Worm (Caenorhabditis elegans) whole organism, midembryonic: ENCODE measurements around the gene rgs-2.

Source experiments
- T22C8.4 ChIP-seq: fragments of 200-800 bp; sonication (Bioruptor generic); IDR thresholded peaks from 2 replicates; pipeline ENCODE4 v1.3.6; 2022; ENCODE audit warnings: missing genetic modification characterization, missing compliant biosample characterization
- cog-1 ChIP-seq: sonication (generic microtip); optimal IDR thresholded peaks from 2 replicates; lab custom pipeline; 2016; ENCODE audit warnings: missing genetic modification characterization, missing compliant biosample characterization
- flt-1 ChIP-seq: fragments of 200-800 bp; sonication (Bioruptor generic); IDR thresholded peaks from 2 replicates; pipeline ENCODE4 v1.3.6; 2022; ENCODE audit warnings: missing genetic modification characterization, missing compliant biosample characterization
- klf-2 ChIP-seq: fragments of 200-800 bp; sonication (Bioruptor generic); conservative IDR thresholded peaks from 2 replicates; pipeline ENCODE4 v1.3.6; 2022; ENCODE audit warnings: missing genetic modification reagents, missing genetic modification characterization, missing compliant biosample characterization
- med-1 ChIP-seq: sonication (generic microtip); optimal IDR thresholded peaks from 2 replicates; lab custom pipeline; 2017; ENCODE audit warnings: missing genetic modification characterization, mild to moderate bottlenecking, missing compliant biosample characterization, antibody characterized with exemption, missing genetic modification reagents; ENCODE audit not compliant: insufficient read depth
- ref-1 ChIP-seq: fragments of 200-800 bp; sonication (Bioruptor generic); conservative IDR thresholded peaks from 2 replicates; pipeline ENCODE4 v1.3.6; 2022; ENCODE audit warnings: missing genetic modification reagents, missing genetic modification characterization, missing compliant biosample characterization
- tab-1 ChIP-seq: fragments of 200-800 bp; sonication (Bioruptor generic); IDR thresholded peaks from 2 replicates; pipeline ENCODE4 v1.3.6; 2022; ENCODE audit warnings: missing genetic modification characterization, missing compliant biosample characterization
- ztf-23 ChIP-seq: fragments of 200-800 bp; sonication (Bioruptor generic); IDR thresholded peaks from 2 replicates; pipeline ENCODE4 v1.3.6; 2022; ENCODE audit warnings: missing genetic modification reagents, missing genetic modification characterization, missing compliant biosample characterization
- ztf-29 ChIP-seq: fragments of 200-800 bp; sonication (Bioruptor generic); IDR thresholded peaks from 2 replicates; pipeline ENCODE4 v1.3.6; 2022; ENCODE audit warnings: missing genetic modification reagents, missing genetic modification characterization, missing compliant biosample characterization

The rgs-2 gene

DNA sequence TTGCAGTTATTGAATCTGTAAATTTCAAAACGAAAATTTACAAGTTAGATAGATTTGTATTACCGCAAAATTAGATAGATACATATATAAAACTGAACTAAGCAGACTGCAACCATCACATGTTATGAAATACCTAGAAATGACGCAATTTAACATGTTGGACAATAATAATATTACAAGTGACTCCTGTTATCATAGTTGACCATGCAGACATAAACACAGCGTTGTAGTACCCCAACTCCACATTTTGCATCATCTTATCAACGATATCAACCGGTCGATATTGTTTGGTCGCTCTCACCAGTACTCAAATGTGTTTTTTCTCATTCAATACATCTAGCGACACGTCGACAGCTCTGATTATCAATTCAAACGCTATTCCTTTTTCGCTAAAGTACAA is 21.1 kb upstream of the rgs-2 start, which contains the start of gene ugt-50:
Gene ugt-50 (plus strand): TSS at position 268 of the 400 bp plus-strand sequence.
- TF ChIP-seq flt-1 (GFP tag; lab: Robert Waterston, UW) (no peak), tab-1 (no peak), ref-1 (GFP tag; lab: Robert Waterston, UW) (no peak), med-1 (no peak), klf-2 (GFP tag; lab: Robert Waterston, UW) (no peak), ztf-23 (GFP tag; lab: Robert Waterston, UW) (no peak), ztf-29 (no peak), T22C8.4 (GFP tag; lab: Robert Waterston, UW) (no peak), cog-1 (no peak)

DNA sequence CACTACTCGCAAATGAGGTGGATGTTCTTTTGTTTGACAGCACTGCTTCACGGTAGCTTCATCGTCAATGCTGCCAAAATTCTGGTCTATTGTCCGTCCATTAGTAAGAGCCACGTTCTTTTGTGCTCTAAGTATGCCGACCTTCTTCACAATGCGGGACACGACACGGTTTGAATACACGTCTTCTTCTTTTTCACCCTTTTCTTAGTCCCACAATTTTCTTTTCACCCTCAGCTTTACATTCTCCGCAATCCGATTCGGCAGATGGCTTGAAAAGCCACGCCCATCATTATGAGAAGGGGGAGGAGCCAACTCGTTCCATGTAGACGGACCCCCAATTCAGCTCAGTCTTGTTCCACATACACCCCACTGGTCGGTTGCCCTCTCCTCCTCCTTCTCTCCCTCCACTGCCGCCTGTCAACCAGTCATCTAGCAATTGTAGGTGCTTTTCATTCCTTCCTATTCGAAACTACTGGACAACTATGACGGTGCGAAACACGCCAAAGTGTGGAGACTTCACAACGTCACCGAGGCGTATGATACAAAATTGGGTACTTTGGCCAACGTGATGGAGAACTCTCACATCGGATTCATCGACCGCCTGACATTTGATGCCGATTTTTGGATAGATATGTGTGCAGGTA is 20.6 kb upstream of the rgs-2 start:
- TF ChIP-seq ref-1 (GFP tag; lab: Robert Waterston, UW), result no peak
- TF ChIP-seq T22C8.4 (GFP tag; lab: Robert Waterston, UW), result no peak; the same call in 1 of the 2 replicates
- TF ChIP-seq klf-2 (GFP tag; lab: Robert Waterston, UW), result no peak
- TF ChIP-seq ztf-29, result no peak
- TF ChIP-seq flt-1 (GFP tag; lab: Robert Waterston, UW), result peak; percentile 76
- TF ChIP-seq ztf-23 (GFP tag; lab: Robert Waterston, UW), result 0 out of 2 replicates have a peak, but pooled peaks have one; percentile 24
- peak; percentile 69; the same call in 1 of the 2 replicates for TF ChIP-seq tab-1
- peak; percentile 8 for TF ChIP-seq med-1

DNA sequence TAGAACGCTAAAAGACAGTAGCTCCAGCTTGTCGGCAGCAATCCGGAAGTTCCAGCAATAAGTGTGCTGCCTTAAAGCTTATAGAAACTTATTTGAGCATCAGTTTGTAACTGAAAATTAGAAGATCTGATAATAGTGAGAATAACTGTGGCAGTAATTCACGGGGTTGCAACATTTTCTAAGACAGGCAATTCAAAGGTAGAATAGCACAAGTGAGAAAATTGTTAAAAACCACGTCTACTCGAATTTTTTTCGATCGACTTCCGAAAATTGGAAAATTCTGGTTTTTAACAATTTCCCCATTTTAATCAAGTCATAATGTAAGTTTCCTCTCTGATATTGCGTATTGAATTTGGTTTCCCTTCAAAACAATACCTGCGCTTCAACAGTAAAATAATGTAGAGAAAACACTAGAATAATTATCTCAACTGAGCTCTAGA is 19.3 kb upstream of the rgs-2 start:
- TF ChIP-seq ztf-23 (GFP tag; lab: Robert Waterston, UW) (peak; percentile 73; the same call in 1 of the 2 replicates), ref-1 (GFP tag; lab: Robert Waterston, UW) (no peak), flt-1 (GFP tag; lab: Robert Waterston, UW) (peak; percentile 65)

DNA sequence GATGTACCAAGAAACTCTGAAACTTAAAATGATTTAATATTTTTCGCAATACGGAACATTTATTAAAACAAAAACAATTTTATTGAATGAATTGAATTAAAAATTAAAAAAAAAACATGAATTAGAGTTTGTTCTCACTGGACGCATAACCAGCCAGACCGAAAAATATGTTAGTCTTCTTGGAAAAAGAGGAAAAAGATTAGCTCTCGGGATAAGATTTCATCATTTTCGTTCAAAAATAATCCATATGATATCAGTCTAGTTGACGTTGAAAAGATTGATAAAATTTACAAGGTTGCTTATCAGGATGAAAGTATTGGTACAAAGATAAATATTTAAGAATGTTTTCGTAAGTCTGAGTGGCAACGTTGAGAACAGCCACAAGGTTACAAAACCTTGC is 12.0 kb upstream of the rgs-2 start, which contains the start of gene nhr-26:
Gene nhr-26 (minus strand): TSS at position 10 of the 400 bp plus-strand sequence.
- no peak for TF ChIP-seq tab-1
- no peak for TF ChIP-seq T22C8.4 (GFP tag; lab: Robert Waterston, UW)
- TF ChIP-seq cog-1, result no peak
- no peak for TF ChIP-seq med-1
- TF ChIP-seq ztf-29, result no peak
- TF ChIP-seq ztf-23 (GFP tag; lab: Robert Waterston, UW), result no peak
- TF ChIP-seq ref-1 (GFP tag; lab: Robert Waterston, UW), result no peak
- no peak for TF ChIP-seq flt-1 (GFP tag; lab: Robert Waterston, UW)

DNA sequence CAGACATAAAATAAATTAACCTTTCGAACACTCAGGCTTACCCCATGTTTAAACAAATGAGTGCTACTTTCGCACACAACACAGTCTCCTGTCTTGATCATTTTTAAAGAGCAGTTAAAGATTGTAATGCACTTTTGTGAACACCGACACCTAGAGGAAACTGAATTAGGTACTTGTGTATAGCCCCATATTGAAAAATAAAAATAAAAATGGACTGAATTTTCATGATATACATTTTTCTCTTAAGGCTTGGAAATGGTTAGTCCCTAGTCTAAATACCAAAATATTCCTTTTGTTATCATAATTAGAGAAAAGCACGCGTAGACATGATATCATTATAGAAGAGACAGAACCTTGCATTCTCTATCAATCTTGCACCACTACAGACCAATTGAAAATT is 10.5 kb upstream of the rgs-2 start, which contains the start of gene nhr-214:
Gene nhr-214 (minus strand): TSS at position 101 of the 400 bp plus-strand sequence.
- TF ChIP-seq med-1, result no peak
- TF ChIP-seq ref-1 (GFP tag; lab: Robert Waterston, UW), result no peak

DNA sequence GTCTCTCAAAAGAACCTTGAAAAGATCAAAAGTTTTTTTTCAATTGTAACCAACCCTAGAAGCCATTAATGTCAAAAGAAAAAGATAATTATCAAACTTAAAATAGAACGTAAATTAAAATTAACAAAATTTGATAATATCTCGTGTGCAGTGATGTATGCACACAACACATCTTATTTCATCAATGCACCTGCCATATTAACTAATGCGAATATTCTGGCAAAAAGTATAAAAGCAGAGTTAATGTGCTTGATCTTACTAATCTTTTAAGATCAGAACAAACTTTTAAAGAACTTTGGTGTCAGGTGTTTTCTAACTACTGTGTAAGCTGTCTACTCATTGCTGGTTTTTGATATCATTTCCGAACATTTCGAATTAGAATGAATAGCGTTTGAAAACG is 9.7 kb upstream of the rgs-2 start:
- TF ChIP-seq cog-1 (no peak), klf-2 (GFP tag; lab: Robert Waterston, UW) (no peak), ztf-23 (GFP tag; lab: Robert Waterston, UW) (no peak), T22C8.4 (GFP tag; lab: Robert Waterston, UW) (no peak), med-1 (no peak), ztf-29 (no peak), ref-1 (GFP tag; lab: Robert Waterston, UW) (no peak)

DNA sequence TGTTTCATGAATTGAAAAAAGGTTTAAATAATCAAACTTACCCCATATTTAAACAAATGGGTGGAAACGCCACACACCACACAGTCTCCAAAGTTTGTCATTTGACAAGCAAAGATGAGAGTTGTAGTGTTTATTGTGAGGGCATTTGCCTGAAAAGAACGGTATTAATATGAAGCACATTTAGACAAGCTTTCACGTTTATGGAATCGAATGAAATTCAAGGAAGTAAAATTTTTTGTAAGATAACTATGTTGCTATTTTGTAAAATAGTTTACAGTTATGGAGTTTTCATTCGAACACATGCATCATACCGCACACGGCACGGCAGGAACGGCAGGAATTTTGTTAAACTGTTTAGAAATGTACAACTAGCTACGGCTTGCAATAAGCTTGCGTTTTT is 7.7 kb upstream of the rgs-2 start, which contains the start of gene nhr-272:
Gene nhr-272 (minus strand): TSS at position 101 of the 400 bp plus-strand sequence.
- TF ChIP-seq ztf-29 (no peak), klf-2 (GFP tag; lab: Robert Waterston, UW) (no peak), ref-1 (GFP tag; lab: Robert Waterston, UW) (no peak), flt-1 (GFP tag; lab: Robert Waterston, UW) (no peak), ztf-23 (GFP tag; lab: Robert Waterston, UW) (no peak), tab-1 (no peak), T22C8.4 (GFP tag; lab: Robert Waterston, UW) (no peak), med-1 (no peak), cog-1 (no peak)

DNA sequence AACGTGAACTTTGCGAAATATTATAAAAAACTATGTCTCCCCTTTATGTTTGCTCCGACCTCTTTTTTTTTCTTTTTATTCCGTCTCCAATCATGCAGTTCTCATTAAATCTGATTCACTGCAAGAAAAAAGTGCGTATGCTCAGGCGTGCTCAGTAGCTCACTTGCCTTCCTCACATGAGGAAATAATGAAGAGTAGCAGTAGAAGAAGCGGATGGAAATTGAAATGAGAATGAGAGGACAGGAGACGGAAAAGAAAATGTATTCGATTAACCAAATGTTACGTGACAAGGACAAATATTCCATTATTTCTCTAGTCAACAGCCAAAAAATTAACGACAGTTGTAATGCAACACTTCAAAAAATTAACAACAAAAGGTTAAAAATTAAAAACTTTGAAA is 561 bp downstream of the rgs-2 start:
- TF ChIP-seq T22C8.4 (GFP tag; lab: Robert Waterston, UW) (no peak), flt-1 (GFP tag; lab: Robert Waterston, UW) (no peak), cog-1 (no peak), ref-1 (GFP tag; lab: Robert Waterston, UW) (no peak), tab-1 (no peak), klf-2 (GFP tag; lab: Robert Waterston, UW) (no peak), ztf-29 (no peak), med-1 (no peak), ztf-23 (GFP tag; lab: Robert Waterston, UW) (no peak)

DNA sequence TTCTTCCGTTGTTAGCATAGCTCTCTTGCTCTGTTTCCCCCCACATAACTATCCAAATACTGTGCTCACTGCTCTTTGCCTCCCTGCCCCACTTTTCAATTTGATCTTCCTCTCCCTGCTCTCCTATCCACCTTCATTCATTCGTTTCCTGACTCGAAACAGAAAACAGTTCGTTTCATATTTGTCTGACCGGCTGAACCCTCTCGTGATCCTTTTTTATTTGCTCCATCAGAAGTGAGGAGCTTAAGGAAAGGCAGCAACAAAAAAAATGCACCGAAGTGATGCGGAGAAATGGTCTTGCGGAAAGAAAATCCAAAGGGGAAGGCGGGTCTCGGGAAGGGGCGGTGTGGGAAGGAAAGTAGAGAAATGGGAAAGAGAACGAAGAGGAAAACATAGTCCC is 9.0 kb downstream of the rgs-2 start:
- no peak for TF ChIP-seq ztf-29
- TF ChIP-seq klf-2 (GFP tag; lab: Robert Waterston, UW), result no peak
- no peak for TF ChIP-seq ztf-23 (GFP tag; lab: Robert Waterston, UW)
- no peak for TF ChIP-seq med-1
- no peak for TF ChIP-seq T22C8.4 (GFP tag; lab: Robert Waterston, UW)
- TF ChIP-seq tab-1, result no peak
- no peak for TF ChIP-seq flt-1 (GFP tag; lab: Robert Waterston, UW)
- no peak for TF ChIP-seq cog-1
- no peak for TF ChIP-seq ref-1 (GFP tag; lab: Robert Waterston, UW)

DNA sequence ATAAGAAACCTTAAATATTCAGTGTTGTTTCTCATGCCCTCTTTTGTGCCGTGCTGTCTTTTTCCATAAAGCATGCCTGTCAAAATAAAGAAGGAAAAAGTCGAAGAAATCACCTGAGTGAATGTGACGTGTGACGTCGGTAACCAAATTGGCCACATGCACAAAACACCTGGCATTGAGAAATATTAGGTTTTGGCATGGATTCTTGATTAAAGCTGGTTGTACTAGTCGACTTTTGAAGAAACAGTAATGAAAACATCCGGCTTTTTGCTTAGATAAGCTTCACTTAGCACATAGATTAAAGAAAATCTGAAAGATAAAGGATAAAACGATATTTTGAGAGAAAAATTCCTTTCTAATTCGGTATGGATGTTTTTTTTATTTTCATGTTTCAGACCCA is 13.7 kb downstream of the rgs-2 start:
- no peak for TF ChIP-seq med-1
- TF ChIP-seq ref-1 (GFP tag; lab: Robert Waterston, UW), result no peak
- TF ChIP-seq ztf-23 (GFP tag; lab: Robert Waterston, UW), result no peak
- no peak for TF ChIP-seq ztf-29
- TF ChIP-seq flt-1 (GFP tag; lab: Robert Waterston, UW), result no peak
- no peak for TF ChIP-seq klf-2 (GFP tag; lab: Robert Waterston, UW)
- TF ChIP-seq tab-1, result no peak
- no peak for TF ChIP-seq T22C8.4 (GFP tag; lab: Robert Waterston, UW)
- no peak for TF ChIP-seq cog-1
